Fruit fly (Drosophila melanogaster): ENCODE results near the gene crn.

The crn gene

DNA sequence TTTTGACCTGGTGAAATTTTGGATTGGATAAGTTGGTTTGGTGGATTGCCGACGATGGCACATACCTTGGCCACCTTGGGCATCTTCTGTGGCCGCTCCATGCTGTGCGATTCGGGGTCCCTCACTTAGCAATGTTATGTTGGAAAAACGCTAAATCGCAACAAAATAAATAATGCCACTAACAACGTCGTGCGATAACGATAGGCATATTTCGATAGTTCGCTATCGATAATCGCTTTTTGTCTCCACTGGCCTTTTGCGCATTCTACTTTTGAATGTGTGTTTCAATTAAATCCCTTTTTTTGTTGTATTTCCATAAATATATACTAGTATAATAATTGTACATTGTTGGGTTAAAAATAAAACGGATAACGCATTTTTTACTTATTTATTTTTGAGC lies at the start of gene crn:
Gene crn, minus strand, starts transcription at position 221 of the 400 bp plus-strand sequence.
- TF ChIP-seq CG8478 (optimal IDR thresholded peaks at IDR 0.05) (no peak), CTCF (optimal IDR thresholded peaks at IDR 0.05) (no peak)

DNA sequence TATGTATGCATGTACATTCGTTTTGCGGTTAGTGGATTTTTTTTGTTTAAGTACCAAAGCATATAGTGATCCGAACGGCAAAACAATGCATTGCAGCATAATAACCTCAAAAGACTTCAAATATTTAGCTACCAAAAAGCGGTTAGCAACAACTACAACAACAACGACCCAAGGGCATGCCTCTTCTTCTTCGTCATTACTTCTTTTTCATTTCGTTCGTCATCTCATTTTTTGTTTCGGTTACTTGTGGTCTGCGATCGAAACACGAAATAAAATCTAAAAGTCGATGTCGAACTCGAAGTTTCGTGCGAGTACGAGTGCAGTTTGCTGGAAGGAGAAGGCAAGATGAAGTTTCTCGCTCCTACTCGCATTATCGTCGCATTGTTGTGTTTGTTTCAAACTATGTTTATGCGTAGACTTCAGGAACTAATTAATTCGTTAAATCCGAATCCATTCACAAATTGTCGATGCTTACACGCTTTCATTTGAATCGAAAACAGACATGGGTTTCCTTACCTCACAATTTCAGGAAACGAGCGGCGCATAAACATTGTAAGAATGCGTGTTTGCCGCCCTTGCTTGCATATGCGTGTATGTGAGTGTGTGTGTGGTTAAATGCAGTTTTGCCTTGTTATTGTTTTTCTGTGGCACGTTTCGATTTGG lies 49.1 kb upstream of the crn start:
- TF ChIP-seq CTCF (optimal IDR thresholded peaks at IDR 0.05), result no peak
- TF ChIP-seq CG8478 (optimal IDR thresholded peaks at IDR 0.05), result no peak

DNA sequence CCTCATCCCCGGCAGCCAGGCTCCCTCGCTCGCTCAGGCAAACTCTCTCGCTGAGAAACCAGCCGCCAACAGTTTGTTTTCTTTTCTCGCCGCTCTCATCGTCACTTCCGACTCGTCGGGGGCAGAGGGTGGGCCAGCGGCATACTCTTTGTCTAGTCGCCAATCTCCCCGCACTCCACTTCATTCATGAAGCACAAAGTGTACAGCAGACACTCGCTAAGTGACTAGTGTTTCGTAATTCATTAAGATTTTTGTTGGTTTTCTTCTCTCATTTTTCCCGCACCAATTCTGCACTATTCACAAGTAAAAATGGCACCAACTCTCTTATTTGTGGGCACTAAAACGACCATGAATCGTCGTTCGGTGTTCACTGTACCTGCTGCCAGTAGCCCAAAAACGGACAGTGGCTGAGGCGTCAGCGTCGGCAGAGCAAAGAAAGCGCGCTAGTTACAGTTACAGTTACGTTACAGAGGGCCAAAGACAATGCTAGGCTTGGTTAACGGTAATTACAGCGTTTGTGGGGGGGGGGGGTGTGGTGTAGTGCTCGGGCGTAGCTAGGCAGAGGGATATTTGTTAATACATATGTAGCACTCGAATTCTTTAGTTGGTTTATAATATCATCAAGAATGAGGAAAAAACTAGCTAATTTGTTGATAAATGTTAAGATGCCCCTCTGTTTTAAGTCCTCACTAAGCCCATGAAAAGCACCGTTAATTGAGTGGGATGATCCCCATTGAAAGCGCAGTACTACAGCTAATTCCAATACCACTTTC lies 47.8 kb upstream of the crn start:
- TF ChIP-seq CG8478 (optimal IDR thresholded peaks at IDR 0.05) (no peak), CTCF (optimal IDR thresholded peaks at IDR 0.05) (no peak)

DNA sequence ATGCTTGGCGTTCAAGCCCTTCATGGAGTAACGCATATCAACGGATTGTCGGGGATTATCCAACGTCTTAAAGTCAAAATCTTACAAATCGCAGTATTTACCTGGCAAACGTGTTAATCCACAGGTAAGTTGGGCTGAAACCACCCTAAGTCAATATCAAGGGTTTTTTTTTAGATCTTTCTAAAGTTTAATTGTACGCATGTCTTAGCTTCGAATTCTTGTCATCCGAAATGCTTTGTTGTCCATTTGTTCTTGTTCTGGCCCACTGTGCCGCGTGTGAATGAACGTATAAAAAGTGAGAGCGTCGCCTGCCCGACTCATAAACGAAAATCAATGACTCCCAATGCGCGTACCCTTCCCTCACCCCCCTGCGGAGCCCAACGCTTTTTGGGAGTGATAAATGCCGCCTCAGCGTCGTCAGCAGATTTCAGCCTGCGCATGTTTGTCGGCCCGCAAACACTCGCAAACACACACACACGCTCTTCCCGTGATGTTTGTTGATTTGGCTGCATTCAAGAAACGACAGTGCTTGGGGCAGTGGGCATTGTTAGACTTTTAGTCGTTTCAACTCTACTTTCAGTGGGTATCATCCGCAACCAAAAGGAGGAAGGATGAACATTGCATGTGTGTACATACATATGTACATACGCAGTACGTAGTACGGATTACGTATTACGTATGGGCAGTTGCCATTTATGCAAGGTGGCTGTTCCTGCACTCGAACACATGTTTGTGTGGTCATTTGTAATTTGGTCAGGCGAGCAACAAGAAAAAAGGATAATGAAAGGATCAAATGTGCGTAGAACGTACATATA lies 46.7 kb upstream of the crn start:
- TF ChIP-seq CG8478 (optimal IDR thresholded peaks at IDR 0.05), result no peak
- no peak for TF ChIP-seq CTCF (optimal IDR thresholded peaks at IDR 0.05)

DNA sequence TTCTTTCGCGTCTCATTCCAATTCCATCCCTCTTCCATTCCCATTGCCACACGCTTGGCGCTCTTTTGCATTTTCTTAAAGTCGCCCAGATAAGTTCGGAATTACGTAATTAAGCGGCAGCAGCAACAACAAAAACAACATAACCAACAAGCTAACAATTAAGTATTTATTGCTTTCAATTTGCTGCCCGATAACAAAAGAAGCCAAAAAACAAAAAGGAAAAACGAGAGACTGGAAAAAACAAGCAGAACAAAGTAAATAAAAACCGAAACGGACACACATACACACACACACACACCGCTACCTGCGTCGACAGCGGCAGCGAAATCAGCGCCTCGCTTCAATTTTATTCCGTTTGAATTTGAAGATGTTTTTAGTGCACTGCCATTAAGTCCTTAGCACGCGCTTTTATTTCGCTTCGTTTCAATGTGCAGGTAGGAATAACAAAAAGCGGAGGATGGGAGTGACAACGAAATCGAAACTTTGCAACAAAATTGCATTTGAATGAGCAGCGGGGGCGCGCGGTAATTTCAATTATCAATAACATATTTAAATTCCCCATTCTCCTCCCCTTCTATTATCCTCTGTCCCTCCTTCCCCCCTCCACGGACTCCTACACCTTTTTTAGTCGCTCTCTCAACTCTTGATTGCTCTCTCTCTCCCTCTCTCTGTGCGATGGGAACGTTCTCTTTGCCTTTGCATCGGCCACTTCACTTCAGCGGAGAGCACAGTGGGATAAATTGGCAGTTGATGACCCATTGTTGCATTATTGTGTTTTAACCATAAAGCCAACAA lies 45.8 kb upstream of the crn start, which contains the start of gene Raf:
Gene Raf, plus strand, starts transcription at position 32 of the 795 bp plus-strand sequence.
- TF ChIP-seq CTCF (optimal IDR thresholded peaks at IDR 0.05) (no peak), CG8478 (optimal IDR thresholded peaks at IDR 0.05) (no peak)

DNA sequence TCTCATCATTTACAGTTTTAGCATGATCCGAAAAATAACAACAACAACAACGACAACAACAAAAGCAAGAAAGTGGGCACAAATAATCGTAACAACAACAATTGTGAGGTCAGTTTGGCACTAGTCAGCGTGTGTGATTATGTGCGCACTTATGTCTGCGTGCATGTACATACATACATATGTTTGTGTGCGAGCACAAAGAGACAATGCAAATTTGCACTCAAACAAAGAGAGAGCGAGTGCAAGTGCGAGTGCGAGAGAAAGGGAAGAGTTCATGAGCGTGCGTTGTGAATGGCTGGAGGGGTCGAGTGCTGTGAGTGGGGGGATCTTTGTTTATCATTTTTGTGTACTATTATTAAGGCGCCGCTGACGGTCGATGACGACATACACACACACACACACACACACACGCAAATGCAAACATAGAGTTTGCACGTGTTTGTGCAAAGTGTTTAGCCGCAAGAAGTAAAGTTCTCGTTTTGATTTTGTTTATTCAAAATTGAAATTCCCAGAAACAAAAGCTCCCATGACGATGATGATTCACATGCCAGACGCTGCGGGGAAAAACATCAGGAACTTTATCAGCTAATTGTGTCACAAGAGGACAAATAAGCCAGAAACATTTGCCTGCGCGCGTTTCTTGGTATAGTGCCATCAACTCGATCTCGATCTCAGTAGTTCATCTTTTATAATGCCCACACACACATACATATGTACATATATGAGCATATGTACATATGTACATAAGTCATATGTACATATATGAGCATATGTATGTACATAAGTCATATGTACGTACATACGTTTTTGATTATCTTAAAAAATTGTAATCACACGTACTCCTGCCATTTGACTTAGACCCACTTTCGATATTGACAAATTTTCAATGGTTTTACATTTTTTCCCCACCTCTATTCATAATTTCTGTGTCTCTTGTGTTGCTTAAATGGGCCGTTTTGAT lies 45.0 kb upstream of the crn start:
- no peak for TF ChIP-seq CG8478 (optimal IDR thresholded peaks at IDR 0.05)
- no peak for TF ChIP-seq CTCF (optimal IDR thresholded peaks at IDR 0.05)

DNA sequence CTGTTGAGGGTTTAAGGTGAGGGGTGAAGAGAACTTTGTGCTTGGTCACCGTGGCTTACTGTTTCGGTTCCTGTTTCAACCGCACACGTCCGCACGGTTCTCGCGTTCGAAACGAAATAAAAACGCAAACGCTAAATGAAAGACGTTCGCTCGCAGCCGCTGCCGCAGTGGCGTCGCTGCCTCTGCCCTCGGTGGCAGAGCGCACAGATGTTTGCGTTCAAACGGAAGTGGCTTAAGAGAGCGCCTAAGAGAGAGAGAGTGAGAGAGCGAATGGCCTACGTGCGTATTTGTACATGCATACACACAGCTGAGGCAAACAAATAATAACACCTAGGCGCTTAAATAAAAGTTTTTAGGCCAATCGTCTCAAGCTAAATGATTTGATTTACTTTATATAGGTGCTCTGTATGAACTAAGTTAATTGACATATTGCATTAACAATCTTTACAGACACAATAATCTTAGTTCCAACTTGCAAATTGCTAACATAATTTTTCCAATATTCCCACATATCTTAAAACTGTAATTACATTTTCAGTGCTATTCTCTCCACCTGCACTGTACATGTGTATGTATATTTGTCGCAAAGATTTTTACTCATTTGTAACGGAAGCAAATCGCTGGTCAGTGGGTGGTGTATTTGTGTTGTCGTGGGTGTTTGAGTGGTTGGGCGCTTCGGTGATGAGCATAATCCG lies 43.7 kb upstream of the crn start, which contains the start of gene CG2865:
Gene CG2865, minus strand, starts transcription at position 118 of the 695 bp plus-strand sequence.
- TF ChIP-seq CG8478 (optimal IDR thresholded peaks at IDR 0.05), result no peak
- TF ChIP-seq CTCF (optimal IDR thresholded peaks at IDR 0.05), result no peak

DNA sequence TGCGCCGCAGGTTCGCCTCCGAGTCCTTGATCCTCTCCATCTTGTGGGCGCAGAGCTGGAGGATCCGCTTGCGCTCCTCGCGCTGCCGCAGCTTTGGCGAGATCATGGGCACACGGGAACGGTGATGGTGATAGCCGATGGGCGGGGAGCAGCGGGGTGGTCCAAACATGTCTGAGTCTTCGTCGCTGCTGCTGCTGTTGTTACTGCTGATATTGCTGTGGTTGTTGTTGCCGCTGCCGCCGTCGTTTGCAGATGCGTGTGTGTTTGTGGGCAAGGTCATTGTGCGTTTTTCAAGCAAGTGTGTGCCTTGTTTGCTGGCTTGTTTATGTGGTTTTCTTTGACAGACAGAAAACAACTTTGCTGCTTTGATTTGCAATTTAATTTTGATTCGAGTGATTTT lies 42.6 kb upstream of the crn start:
- TF ChIP-seq CG8478 (optimal IDR thresholded peaks at IDR 0.05) (no peak), CTCF (optimal IDR thresholded peaks at IDR 0.05) (no peak)

DNA sequence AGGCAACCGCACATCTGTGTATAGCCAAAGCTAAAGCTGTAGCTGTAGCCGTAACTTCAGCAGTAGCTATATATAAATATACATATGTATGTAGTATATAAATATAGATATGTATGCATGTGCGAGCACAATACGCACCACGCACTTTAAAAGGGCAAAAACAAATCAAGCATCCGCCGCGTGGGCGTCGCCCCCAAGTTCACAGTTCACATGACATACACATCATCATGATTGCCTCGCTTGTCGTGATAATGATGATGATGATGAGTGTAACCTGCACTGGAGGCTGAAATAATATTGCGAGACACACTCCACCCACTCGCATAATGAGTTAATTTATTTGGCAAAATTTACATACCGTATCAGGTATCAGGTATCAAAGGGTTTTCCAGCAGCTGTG lies 41.2 kb upstream of the crn start:
- TF ChIP-seq CG8478 (optimal IDR thresholded peaks at IDR 0.05), result no peak
- no peak for TF ChIP-seq CTCF (optimal IDR thresholded peaks at IDR 0.05)

DNA sequence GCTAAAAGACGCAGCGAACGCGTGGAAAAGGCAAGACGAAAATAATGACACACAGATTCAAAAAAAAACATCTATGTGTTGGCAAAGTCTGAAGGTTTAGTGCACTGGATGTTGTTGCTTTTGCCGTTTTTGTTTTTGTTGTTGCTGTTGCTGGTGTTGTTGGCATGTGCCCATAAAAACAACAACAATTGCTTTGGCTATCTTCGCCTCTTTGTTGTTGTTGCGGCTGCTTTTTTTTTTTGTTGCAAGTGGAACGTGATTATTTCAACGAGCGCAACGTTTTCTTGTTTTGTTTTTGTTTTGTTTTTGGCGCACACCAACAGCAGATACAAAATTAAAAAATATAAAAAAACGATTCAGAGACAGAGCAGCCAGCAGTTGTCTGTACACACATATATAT lies 39.4 kb upstream of the crn start:
- TF ChIP-seq CG8478 (optimal IDR thresholded peaks at IDR 0.05), result no peak
- no peak for TF ChIP-seq CTCF (optimal IDR thresholded peaks at IDR 0.05)

DNA sequence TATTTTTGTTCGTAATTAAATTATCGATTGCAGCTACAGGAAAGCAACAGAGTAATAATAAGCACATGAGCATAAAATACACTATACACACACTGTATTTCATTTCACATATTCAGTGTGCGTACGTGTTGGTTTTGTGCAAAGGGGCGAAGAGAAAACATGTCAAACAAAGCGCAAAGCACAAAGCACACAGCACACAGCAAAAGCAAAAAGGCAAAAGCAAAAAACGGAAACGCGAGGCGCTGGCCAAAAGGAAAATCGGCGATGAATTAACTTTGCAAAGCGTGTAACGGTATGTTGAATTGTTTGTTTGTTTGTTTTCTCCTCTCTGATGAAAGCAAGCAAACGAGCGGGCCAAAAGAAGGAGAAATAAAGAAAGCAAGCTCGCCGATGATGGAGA lies 38.5 kb upstream of the crn start:
- TF ChIP-seq CTCF (optimal IDR thresholded peaks at IDR 0.05), result no peak

DNA sequence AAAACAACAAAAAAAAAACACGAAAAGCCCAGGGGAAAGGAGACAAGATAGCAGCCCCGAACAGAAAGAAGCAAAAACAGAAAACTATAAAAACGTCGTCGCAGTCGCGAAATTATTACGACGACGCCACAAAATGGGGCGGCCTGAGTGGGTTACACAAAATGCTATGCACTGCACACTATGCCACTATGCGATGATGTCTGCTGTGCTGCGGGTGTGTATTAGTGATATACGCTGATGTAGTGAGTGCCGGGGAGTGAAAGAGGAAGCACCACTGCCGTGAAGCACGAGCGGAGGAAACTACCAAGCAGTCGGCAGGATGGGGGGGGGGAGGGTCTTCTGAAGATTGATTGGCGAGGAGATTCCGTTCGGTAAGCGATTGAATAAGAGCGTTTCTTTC lies 37.2 kb upstream of the crn start:
- TF ChIP-seq CG8478 (optimal IDR thresholded peaks at IDR 0.05), result no peak
- TF ChIP-seq CTCF (optimal IDR thresholded peaks at IDR 0.05), result no peak

DNA sequence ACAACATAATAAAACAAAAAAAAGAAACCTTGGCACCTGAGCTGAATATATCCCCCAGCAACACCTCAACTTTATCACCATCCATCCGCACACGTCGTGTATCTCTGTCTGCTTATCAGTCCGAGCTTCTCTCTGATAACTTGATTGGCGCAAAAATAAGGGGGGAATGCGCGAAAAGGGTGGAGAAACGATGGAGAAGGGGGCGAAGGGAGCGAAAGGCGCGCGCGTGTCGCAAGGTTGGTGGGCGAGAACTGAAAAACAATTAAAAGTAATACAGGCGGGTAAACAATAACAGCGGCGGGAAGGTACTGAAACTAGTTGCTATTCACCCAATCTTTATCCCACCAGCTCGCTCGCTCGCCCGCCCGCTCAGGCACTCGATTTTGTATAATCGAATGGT lies 36.5 kb upstream of the crn start:
- TF ChIP-seq CG8478 (optimal IDR thresholded peaks at IDR 0.05) (no peak), CTCF (optimal IDR thresholded peaks at IDR 0.05) (no peak)

Measured in S2 (cell line).